Fruit fly (Drosophila melanogaster): Measurements from ENCODE around the gene Brd.

Brd gene

DNA sequence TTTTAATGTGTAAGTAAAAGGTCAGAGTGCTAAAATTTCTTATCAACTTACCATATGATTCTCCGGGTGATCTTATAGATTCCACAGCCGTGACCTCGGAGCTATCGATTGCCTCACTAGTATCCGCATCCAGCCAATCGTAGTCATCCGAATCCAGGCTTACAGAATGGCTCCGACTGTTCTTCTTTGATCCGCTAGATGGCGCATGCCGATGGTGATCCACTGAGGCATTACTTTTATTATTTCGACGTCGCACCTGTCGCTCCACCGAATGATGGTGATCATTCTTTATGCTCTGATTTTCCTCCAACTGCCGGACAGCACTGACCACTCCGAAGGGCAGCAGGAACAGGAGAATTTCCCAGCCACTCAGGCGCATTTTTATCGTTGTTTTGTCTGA, 38.7 kb downstream of the Brd start:
- TF ChIP-seq tll (GFP tag; optimal IDR thresholded peaks at IDR 0.05) (no peak), aop (GFP tag; IDR thresholded peaks at IDR 0.05) (no peak), CG6791 (GFP tag; IDR thresholded peaks at IDR 0.05; ENCODE audit: partially characterized antibody) (no peak), CG15514 (GFP tag; optimal IDR thresholded peaks at IDR 0.05) (no peak), CG9817 (tag; optimal IDR thresholded peaks at IDR 0.05) (no peak), fu2 (GFP tag; optimal IDR thresholded peaks at IDR 0.05) (no peak), CG10979 (tag; optimal IDR thresholded peaks at IDR 0.05) (peak; percentile 48), CG1529 (GFP tag; optimal IDR thresholded peaks at IDR 0.05) (no peak), CG11398 (GFP tag; optimal IDR thresholded peaks at IDR 0.05) (no peak), MBD-R2 (GFP tag; IDR thresholded peaks at IDR 0.05) (no peak), sr (GFP tag; IDR thresholded peaks at IDR 0.05) (no peak), CG9215 (GFP tag; IDR thresholded peaks at IDR 0.05) (no peak), CG34422 (GFP tag; IDR thresholded peaks at IDR 0.05) (no peak), CG18619 (GFP tag; optimal IDR thresholded peaks at IDR 0.05) (no peak), sim (GFP tag; IDR thresholded peaks at IDR 0.05) (no peak), ind (GFP tag; optimal IDR thresholded peaks at IDR 0.05) (no peak), CG17359 (tag; optimal IDR thresholded peaks at IDR 0.05) (no peak), Lhr (GFP tag; optimal IDR thresholded peaks at IDR 0.05) (no peak), fd64A (GFP tag; optimal IDR thresholded peaks at IDR 0.05) (no peak), CG8281 (tag; optimal IDR thresholded peaks at IDR 0.05) (no peak), Chrac-16 (GFP tag; optimal IDR thresholded peaks at IDR 0.05) (no peak), CTCF (GFP tag; optimal IDR thresholded peaks at IDR 0.05) (peak; percentile 80), Xbp1 (GFP tag; optimal IDR thresholded peaks at IDR 0.05) (no peak), Fer2 (tag; optimal IDR thresholded peaks at IDR 0.05) (no peak), CG16815 (GFP tag; optimal IDR thresholded peaks at IDR 0.05) (no peak), shn (GFP tag; optimal IDR thresholded peaks at IDR 0.05) (no peak), hb (GFP tag; IDR thresholded peaks at IDR 0.05; ENCODE audit: partially characterized antibody) (0 out of 3 replicates have a peak, but pooled peaks have one; percentile 40), ken (GFP tag; IDR thresholded peaks at IDR 0.05) (no peak), Stat92E (GFP tag; optimal IDR thresholded peaks at IDR 0.05) (no peak), CG2199 (GFP tag; IDR thresholded peaks at IDR 0.05) (0 out of 3 replicates have a peak, but pooled peaks have one; percentile 37), pb (GFP tag; optimal IDR thresholded peaks at IDR 0.05) (no peak), salm (tag; optimal IDR thresholded peaks at IDR 0.05) (no peak)

DNA sequence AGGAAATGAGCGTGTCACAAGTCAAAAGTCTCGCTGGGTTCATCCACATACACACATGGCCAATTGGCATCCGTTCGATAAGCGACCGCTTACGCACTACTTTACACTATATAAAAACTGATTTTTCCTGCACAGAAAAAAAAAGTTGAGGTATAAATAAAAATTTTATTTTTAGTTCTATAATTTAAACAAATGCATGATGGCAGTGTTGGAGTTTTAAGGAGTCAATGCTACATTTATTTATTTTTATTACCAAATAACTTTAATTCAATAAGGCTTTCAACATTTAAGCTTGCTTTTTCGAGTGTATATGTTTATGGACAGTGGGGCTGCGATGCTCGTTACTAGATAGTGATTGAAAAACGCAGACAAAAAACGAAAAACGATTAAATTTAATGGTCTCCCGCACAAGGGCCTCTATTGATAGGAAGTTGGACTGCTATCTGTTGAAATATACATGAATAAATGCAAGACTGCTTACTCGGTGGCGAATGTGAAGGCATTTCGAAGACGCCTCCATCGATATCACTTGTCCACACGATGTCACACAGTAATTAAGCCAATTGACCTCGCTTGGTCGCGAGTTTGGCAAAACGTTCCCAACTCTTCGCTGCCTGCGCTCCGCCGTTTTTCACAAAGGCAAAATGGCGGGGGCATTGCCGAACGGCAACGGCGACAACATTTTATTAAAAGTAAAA, 39.3 kb downstream of the Brd start:
- TF ChIP-seq NFAT (GFP tag; IDR thresholded peaks at IDR 0.05) (peak; percentile 27; the same call in 1 of the 2 replicates), fru (optimal IDR thresholded peaks at IDR 0.05) (no peak), CG7271 (tag; optimal IDR thresholded peaks at IDR 0.05) (peak; percentile 16), Oli (tag; optimal IDR thresholded peaks at IDR 0.05) (peak; percentile 81), z (GFP tag; IDR thresholded peaks at IDR 0.05) (no peak), CG1832 (GFP tag; optimal IDR thresholded peaks at IDR 0.05) (no peak), hth (optimal IDR thresholded peaks at IDR 0.05) (no peak), CTCF (GFP tag; optimal IDR thresholded peaks at IDR 0.05) (no peak), Dref (GFP tag; IDR thresholded peaks at IDR 0.05) (no peak), gfzf (GFP tag; optimal IDR thresholded peaks at IDR 0.05) (no peak), Drgx (GFP tag; IDR thresholded peaks at IDR 0.05) (peak; percentile 83), hb (GFP tag; IDR thresholded peaks at IDR 0.05; ENCODE audit: partially characterized antibody) (no peak), CG3163 (GFP tag; optimal IDR thresholded peaks at IDR 0.05) (no peak), Atf-2 (GFP tag; optimal IDR thresholded peaks at IDR 0.05) (peak; percentile 16), CG14710 (tag; optimal IDR thresholded peaks at IDR 0.05) (peak; percentile 80), CG15073 (GFP tag; optimal IDR thresholded peaks at IDR 0.05) (no peak), CG18619 (GFP tag; optimal IDR thresholded peaks at IDR 0.05) (peak; percentile 46), Hey (tag; optimal IDR thresholded peaks at IDR 0.05) (no peak), CG10431 (GFP tag; optimal IDR thresholded peaks at IDR 0.05) (peak; percentile 21), CG13624 (GFP tag; optimal IDR thresholded peaks at IDR 0.05) (peak; percentile 4), CG3407 (GFP tag; optimal IDR thresholded peaks at IDR 0.05) (peak; percentile 62), pzg (GFP tag; optimal IDR thresholded peaks at IDR 0.05) (no peak), Sox102F (GFP tag; optimal IDR thresholded peaks at IDR 0.05) (peak; percentile 86)
